Worm (Caenorhabditis elegans) whole organism, L1 larva: Measurements from ENCODE around the gene K01D12.5.
"Not testable (repeated sequence)": the region's sequence is repeated elsewhere in the genome, so short reads cannot be mapped to it uniquely, and the experiment has no call there.

Source experiments
- aha-1 ChIP-seq: fragments of 150-350 bp; optimal IDR thresholded peaks from 2 replicates; lab custom pipeline; 2014; ENCODE audit warnings: missing biosample characterization, missing genetic modification characterization
- alr-1 ChIP-seq: fragments of 200-800 bp; sonication (Bioruptor generic); optimal IDR thresholded peaks from 2 replicates; lab custom pipeline; 2018; ENCODE audit warnings: borderline replicate concordance, mild to moderate bottlenecking, missing genetic modification characterization, missing compliant biosample characterization
- aly-2 ChIP-seq: fragments of 150-350 bp; optimal IDR thresholded peaks from 2 replicates; lab custom pipeline; 2014; ENCODE audit warnings: missing biosample characterization, missing genetic modification characterization
- ama-1 ChIP-seq: fragments of 150-350 bp; optimal IDR thresholded peaks from 2 replicates; lab custom pipeline; 2014
- blmp-1 ChIP-seq: fragments of 150-350 bp; optimal IDR thresholded peaks from 2 replicates; lab custom pipeline; 2014; ENCODE audit warnings: missing biosample characterization, missing genetic modification characterization
- ceh-8 ChIP-seq: fragments of 200-800 bp; sonication (Bioruptor generic); optimal IDR thresholded peaks from 2 replicates; lab custom pipeline; 2018; ENCODE audit warnings: mild to moderate bottlenecking, missing genetic modification characterization, moderate library complexity, missing compliant biosample characterization
- efl-1 ChIP-seq, 4 experiments: fragments of 150-350 bp; optimal IDR thresholded peaks in 3 of 4; peaks in 1 of 4; 1 replicate in 1 of 4; 2 replicates in 3 of 4; lab custom pipeline; 2014; ENCODE audit warnings: missing biosample characterization in 2 of 4, missing genetic modification characterization in 2 of 4, missing genetic modification reagents in 2 of 4
- elt-3 ChIP-seq, 6 experiments: fragments of 150-350 bp in 1 of 6; sonication (generic microtip); optimal IDR thresholded peaks; 2 replicates each; lab custom pipeline; 2017 to 2018; ENCODE audit warnings: missing biosample characterization in 6 of 6, missing genetic modification characterization in 6 of 6, inconsistent platforms in 1 of 6
- grh-1 ChIP-seq: fragments of 200-800 bp; sonication (Bioruptor generic); IDR thresholded peaks from 2 replicates; pipeline ENCODE4 v1.3.6; 2022; ENCODE audit warnings: missing genetic modification reagents, missing genetic modification characterization, missing compliant biosample characterization
- hlh-4 ChIP-seq: sonication (generic microtip); optimal IDR thresholded peaks from 2 replicates; lab custom pipeline; 2016; ENCODE audit warnings: mild to moderate bottlenecking, missing genetic modification characterization, missing compliant biosample characterization
- jun-1 ChIP-seq: fragments of 150-350 bp; optimal IDR thresholded peaks from 2 replicates; lab custom pipeline; 2014; ENCODE audit warnings: missing biosample characterization, missing genetic modification reagents, missing genetic modification characterization
- lin-35 ChIP-seq, 2 experiments: fragments of 150-350 bp; optimal IDR thresholded peaks; 2 replicates each; lab custom pipeline; 2014; ENCODE audit warnings: missing biosample characterization in 2 of 2, missing genetic modification characterization in 2 of 2, missing genetic modification reagents in 2 of 2
- lin-39 ChIP-seq: fragments of 150-350 bp; optimal IDR thresholded peaks from 2 replicates; lab custom pipeline; 2014; ENCODE audit warnings: missing biosample characterization, missing genetic modification reagents, missing genetic modification characterization
- mab-9 ChIP-seq: fragments of 200-800 bp; sonication (Bioruptor generic); IDR thresholded peaks from 2 replicates; pipeline ENCODE4 v1.3.6; 2022; ENCODE audit warnings: missing genetic modification reagents, missing genetic modification characterization, missing compliant biosample characterization
- mep-1 ChIP-seq: fragments of 150-350 bp; optimal IDR thresholded peaks from 2 replicates; lab custom pipeline; 2014; ENCODE audit warnings: missing biosample characterization, missing genetic modification characterization
- nhr-11 ChIP-seq: fragments of 150-350 bp; optimal IDR thresholded peaks from 2 replicates; lab custom pipeline; 2014; ENCODE audit warnings: missing biosample characterization, missing genetic modification characterization
- nhr-47 ChIP-seq: sonication (generic microtip); optimal IDR thresholded peaks from 2 replicates; lab custom pipeline; 2016; ENCODE audit warnings: mild to moderate bottlenecking, missing genetic modification characterization, moderate library complexity, missing compliant biosample characterization
- nhr-77 ChIP-seq: fragments of 150-350 bp; optimal IDR thresholded peaks from 2 replicates; lab custom pipeline; 2014; ENCODE audit warnings: missing biosample characterization, missing genetic modification characterization
- nhr-85 ChIP-seq: sonication (generic microtip); peaks from one replicate; lab custom pipeline; 2016; ENCODE audit warnings: missing genetic modification characterization, inconsistent platforms, missing compliant biosample characterization
- skn-1 ChIP-seq: fragments of 150-350 bp; optimal IDR thresholded peaks from 2 replicates; lab custom pipeline; 2014; ENCODE audit warnings: missing biosample characterization, missing genetic modification characterization
- swsn-7 ChIP-seq: sonication (generic microtip); optimal IDR thresholded peaks from 2 replicates; lab custom pipeline; 2016; ENCODE audit warnings: missing genetic modification characterization, missing compliant biosample characterization
- unc-130 ChIP-seq: fragments of 150-350 bp; optimal IDR thresholded peaks from 2 replicates; lab custom pipeline; 2017; ENCODE audit warnings: missing biosample characterization, missing genetic modification characterization, inconsistent platforms
- unc-30 ChIP-seq: sonication (generic microtip); optimal IDR thresholded peaks from 2 replicates; lab custom pipeline; 2017; ENCODE audit warnings: missing biosample characterization, missing genetic modification characterization
- unc-62 ChIP-seq: fragments of 150-350 bp; optimal IDR thresholded peaks from 2 replicates; lab custom pipeline; 2014; ENCODE audit warnings: missing biosample characterization, missing genetic modification reagents, missing genetic modification characterization
- zag-1 ChIP-seq: fragments of 150-350 bp; optimal IDR thresholded peaks from 2 replicates; lab custom pipeline; 2014; ENCODE audit warnings: missing biosample characterization, missing genetic modification characterization
- ztf-11 ChIP-seq, 2 experiments: sonication (generic microtip); optimal IDR thresholded peaks; 2 replicates each; lab custom pipeline; 2016 to 2017; ENCODE audit warnings: missing genetic modification characterization in 2 of 2, missing biosample characterization in 1 of 2, missing compliant biosample characterization in 1 of 2
- ztf-4 ChIP-seq: fragments of 150-350 bp; optimal IDR thresholded peaks from 2 replicates; lab custom pipeline; 2014; ENCODE audit warnings: missing biosample characterization, missing genetic modification characterization

K01D12.5 gene

ce11 chrV:12354193-12354830 is 43.3 kb upstream of the K01D12.5 start:
- TF ChIP-seq ama-1 (lab: Kevin White, UChicago), result peak; percentile 36
- no peak for TF ChIP-seq zag-1 (tag; lab: Kevin White, UChicago)
- no peak for TF ChIP-seq efl-1 (optimal IDR thresholded peaks at IDR 0.05; lab: Kevin White, UChicago)
- peak in 1 of 2 experiments; percentile 11 for TF ChIP-seq efl-1 (GFP tag; optimal IDR thresholded peaks at IDR 0.05 in 1 of 2; lab: Kevin White, UChicago)
- peak; percentile 82 for TF ChIP-seq blmp-1 (tag; lab: Kevin White, UChicago)

ce11 chrV:12357632-12358031 is 40.0 kb upstream of the K01D12.5 start:
- TF ChIP-seq elt-3 (tag; optimal IDR thresholded peaks at IDR 0.05; lab: Kevin White, UChicago), result no peak
- TF ChIP-seq blmp-1 (tag; lab: Kevin White, UChicago), result peak; percentile 98
- TF ChIP-seq, all 84 proteins: peak for 1

ce11 chrV:12358347-12358746 is 39.3 kb upstream of the K01D12.5 start, which contains the start of gene F23H12.5:
Gene F23H12.5, plus strand, starts transcription at chrV:12358647.
- TF ChIP-seq unc-62 (GFP tag; lab: Kevin White, UChicago) (no peak), nhr-85 (tag; lab: Kevin White, UChicago) (peak; percentile 27)

ce11 chrV:12361644-12362043 is 36.0 kb upstream of the K01D12.5 start, which contains the start of gene fipr-1:
Gene fipr-1, minus strand, starts transcription at chrV:12361744.
- no peak for TF ChIP-seq ztf-11 (tag; optimal IDR thresholded peaks at IDR 0.05; lab: Kevin White, UChicago)
- TF ChIP-seq ztf-4, result no peak
- no peak for TF ChIP-seq hlh-4
- TF ChIP-seq aly-2 (tag; lab: Kevin White, UChicago), result no peak
- TF ChIP-seq unc-130 (tag; lab: Kevin White, UChicago), result no peak
- no peak for TF ChIP-seq alr-1
- TF ChIP-seq aha-1 (tag; lab: Kevin White, UChicago), result no peak
- no peak for TF ChIP-seq lin-39 (tag; lab: Kevin White, UChicago)
- TF ChIP-seq unc-30 (tag; lab: Kevin White, UChicago), result no peak
- TF ChIP-seq grh-1, result no peak
- TF ChIP-seq blmp-1 (tag; lab: Kevin White, UChicago), result no peak
- no peak for TF ChIP-seq lin-35 (GFP tag; optimal IDR thresholded peaks at IDR 0.05; lab: Kevin White, UChicago)
- TF ChIP-seq skn-1 (tag; lab: Kevin White, UChicago), result no peak
- no peak for TF ChIP-seq unc-62 (GFP tag; lab: Kevin White, UChicago)
- TF ChIP-seq jun-1 (tag; lab: Kevin White, UChicago), result no peak
- TF ChIP-seq nhr-11, result no peak
- no peak for TF ChIP-seq ceh-8 (GFP tag; lab: Kevin White, UChicago)
- no peak for TF ChIP-seq swsn-7 (tag; lab: Kevin White, UChicago)

- TF ChIP-seq nhr-77 (tag; lab: Kevin White, UChicago), result no peak
- no peak for TF ChIP-seq efl-1 (optimal IDR thresholded peaks at IDR 0.05; lab: Kevin White, UChicago)
- peak in 1 of 2 experiments; percentile 90 for TF ChIP-seq efl-1 (GFP tag; optimal IDR thresholded peaks at IDR 0.05 in 1 of 2; lab: Kevin White, UChicago)
Measured at ce11 chrV:12365104-12365503, 32.5 kb upstream of the K01D12.5 start, which contains the start of gene fipr-2. Gene fipr-2, plus strand, starts transcription at chrV:12365348.

- TF ChIP-seq mab-9, result no peak
- TF ChIP-seq, all 84 proteins: peak for 0
Measured at ce11 chrV:12369437-12369836, 28.2 kb upstream of the K01D12.5 start, which contains the start of gene gcy-13. Gene gcy-13, minus strand, starts transcription at chrV:12369537.

- TF ChIP-seq unc-30 (tag; lab: Kevin White, UChicago) (no peak), elt-3 (tag; optimal IDR thresholded peaks at IDR 0.05; lab: Kevin White, UChicago) (no peak)
- TF ChIP-seq, all 84 proteins: peak for 0
Measured at ce11 chrV:12371386-12371785, 26.3 kb upstream of the K01D12.5 start, which contains the start of gene F23H12.7. Gene F23H12.7, plus strand, starts transcription at chrV:12371686.

- not testable (repeated sequence) for TF ChIP-seq mep-1 (tag; lab: Kevin White, UChicago); nhr-47 (tag; lab: Kevin White, UChicago); nhr-11
- TF ChIP-seq, all 84 proteins: peak for 0; not testable (repeated sequence) for 84
Measured at ce11 chrV:12374252-12374651, 23.4 kb upstream of the K01D12.5 start, which contains the start of gene F23H12.10. Gene F23H12.10, minus strand, starts transcription at chrV:12374263.
